Fruit fly (Drosophila melanogaster) whole organism, embryonic: Measurements from ENCODE around the gene CG31559.

Source experiments
- ATbp ChIP-seq: fragments of 200-800 bp; sonication (Bioruptor generic); optimal IDR thresholded peaks from 2 replicates; lab custom pipeline; 2017; ENCODE audit warnings: missing biosample characterization, mild to moderate bottlenecking, missing genetic modification characterization, missing genetic modification reagents
- Antp ChIP-seq: fragments of 200-800 bp; sonication (Bioruptor generic); optimal IDR thresholded peaks from 3 replicates; lab custom pipeline; 2016; ENCODE audit warnings: missing biosample characterization, missing genetic modification characterization
- Atf3 ChIP-seq: fragments of 200-800 bp; sonication (Bioruptor generic); optimal IDR thresholded peaks from 3 replicates; lab custom pipeline; 2016; ENCODE audit warnings: missing biosample characterization, missing genetic modification characterization
- BtbVII ChIP-seq: fragments of 200-800 bp; sonication (Bioruptor generic); optimal IDR thresholded peaks from 3 replicates; lab custom pipeline; 2017; ENCODE audit warnings: missing biosample characterization, mild to moderate bottlenecking, missing genetic modification characterization
- CG1233 ChIP-seq: fragments of 200-800 bp; sonication (Bioruptor generic); optimal IDR thresholded peaks from 4 replicates; lab custom pipeline; 2018; ENCODE audit warnings: missing biosample characterization, mild to moderate bottlenecking, missing genetic modification characterization
- CG14710 ChIP-seq: fragments of 200-800 bp; sonication (Bioruptor generic); optimal IDR thresholded peaks from 3 replicates; lab custom pipeline; 2019; ENCODE audit warnings: missing biosample characterization, mild to moderate bottlenecking, missing genetic modification characterization, moderate library complexity
- CG1603 ChIP-seq: fragments of 200-800 bp; sonication (Bioruptor generic); optimal IDR thresholded peaks from 2 replicates; lab custom pipeline; 2019; ENCODE audit warnings: missing biosample characterization, mild to moderate bottlenecking, missing genetic modification characterization, moderate library complexity
- CG17359 ChIP-seq: fragments of 200-800 bp; sonication (Bioruptor generic); optimal IDR thresholded peaks from 3 replicates; lab custom pipeline; 2018; ENCODE audit warnings: missing biosample characterization, mild to moderate bottlenecking, missing genetic modification characterization, moderate library complexity
- CG17361 ChIP-seq: fragments of 200-800 bp; sonication (Bioruptor generic); IDR thresholded peaks from 3 replicates; pipeline ENCODE4 v1.3.6; 2022; ENCODE audit warnings: missing biosample characterization, missing genetic modification characterization
- CG31441 ChIP-seq: fragments of 200-800 bp; sonication (Bioruptor generic); IDR thresholded peaks from 2 replicates; pipeline ENCODE4 v1.3.6; 2022; ENCODE audit warnings: missing biosample characterization, missing genetic modification characterization
- CG4328 ChIP-seq: fragments of 200-800 bp; sonication (Bioruptor generic); optimal IDR thresholded peaks from 3 replicates; lab custom pipeline; 2017; ENCODE audit warnings: missing biosample characterization, missing genetic modification reagents, missing genetic modification characterization
- CG5953 ChIP-seq: fragments of 200-800 bp; sonication (Bioruptor generic); IDR thresholded peaks from 2 replicates; pipeline ENCODE4 v1.3.6; 2022; ENCODE audit warnings: missing biosample characterization, missing genetic modification characterization
- CG6175 ChIP-seq: fragments of 200-800 bp; sonication (Bioruptor generic); IDR thresholded peaks from 3 replicates; pipeline ENCODE4 v1.3.6; 2022; ENCODE audit warnings: missing biosample characterization, missing genetic modification characterization
- CG6272 ChIP-seq: fragments of 200-800 bp; sonication (Bioruptor generic); IDR thresholded peaks from 2 replicates; pipeline ENCODE4 v1.3.6; 2022; ENCODE audit warnings: missing biosample characterization, missing genetic modification characterization
- CG6689 ChIP-seq: fragments of 200-800 bp; sonication (Bioruptor generic); IDR thresholded peaks from 2 replicates; pipeline ENCODE4 v1.3.6; 2022; ENCODE audit warnings: missing biosample characterization, missing genetic modification characterization
- CG6813 ChIP-seq: fragments of 200-800 bp; sonication (Bioruptor generic); optimal IDR thresholded peaks from 2 replicates; lab custom pipeline; 2017; ENCODE audit warnings: missing biosample characterization, missing genetic modification characterization, mild to moderate bottlenecking, moderate library complexity, missing genetic modification reagents
- CG7839 ChIP-seq: fragments of 200-800 bp; sonication (Bioruptor generic); optimal IDR thresholded peaks from 3 replicates; lab custom pipeline; 2018; ENCODE audit warnings: missing biosample characterization, mild to moderate bottlenecking, missing genetic modification characterization, moderate library complexity
- CG8478 ChIP-seq: fragments of >200 bp; optimal IDR thresholded peaks from 2 replicates; lab custom pipeline; 2018
- CHES-1-like ChIP-seq: fragments of 200-800 bp; sonication (Bioruptor generic); optimal IDR thresholded peaks from 2 replicates; lab custom pipeline; 2016; ENCODE audit warnings: missing biosample characterization, missing genetic modification characterization
- CTCF ChIP-seq: fragments of 200-800 bp; sonication (Bioruptor generic); optimal IDR thresholded peaks from 2 replicates; lab custom pipeline; 2017; ENCODE audit warnings: missing biosample characterization, mild to moderate bottlenecking, missing genetic modification characterization, moderate library complexity
- D19A ChIP-seq: fragments of 200-800 bp; optimal IDR thresholded peaks from 3 replicates; lab custom pipeline; 2019; ENCODE audit warnings: missing biosample characterization, mild to moderate bottlenecking, missing genetic modification characterization, moderate library complexity
- E2f1 ChIP-seq: fragments of 200-800 bp; sonication (Bioruptor generic); IDR thresholded peaks from 2 replicates; pipeline ENCODE4 v1.3.6; 2022; ENCODE audit warnings: missing biosample characterization, missing genetic modification characterization
- Hmr ChIP-seq: fragments of 200-800 bp; sonication (Bioruptor generic); optimal IDR thresholded peaks from 3 replicates; lab custom pipeline; 2017; ENCODE audit warnings: mild to moderate bottlenecking, missing biosample characterization, missing genetic modification reagents, missing genetic modification characterization
- Hr3 ChIP-seq: fragments of 200-800 bp; sonication (Bioruptor generic); optimal IDR thresholded peaks from 3 replicates; lab custom pipeline; 2016; ENCODE audit warnings: missing biosample characterization, missing genetic modification characterization
- Lpt ChIP-seq: fragments of >200 bp; optimal IDR thresholded peaks from 2 replicates; lab custom pipeline; 2018; ENCODE audit warnings: missing biosample characterization, missing genetic modification characterization
- Mrtf ChIP-seq: fragments of 200-800 bp; sonication (Bioruptor generic); IDR thresholded peaks from 3 replicates; pipeline ENCODE4 v1.3.6; 2022; ENCODE audit warnings: missing biosample characterization, missing genetic modification characterization
- Sox100B ChIP-seq: fragments of 200-800 bp; sonication (Bioruptor generic); optimal IDR thresholded peaks from 3 replicates; lab custom pipeline; 2018; ENCODE audit warnings: missing biosample characterization, mild to moderate bottlenecking, missing genetic modification characterization
- bsh ChIP-seq, 2 experiments: fragments of 200-800 bp; sonication (Bioruptor generic); optimal IDR thresholded peaks; 2 replicates each; lab custom pipeline; 2017 to 2018; ENCODE audit warnings: mild to moderate bottlenecking in 2 of 2, missing biosample characterization in 2 of 2, missing genetic modification characterization in 2 of 2, moderate library complexity in 1 of 2
- chinmo ChIP-seq: fragments of 200-800 bp; sonication (Bioruptor generic); IDR thresholded peaks from 4 replicates; pipeline ENCODE4 v1.3.6; 2022; ENCODE audit warnings: missing biosample characterization, missing genetic modification characterization; ENCODE audit not compliant: partially characterized antibody
- cwo ChIP-seq: fragments of 200-800 bp; sonication (Bioruptor generic); optimal IDR thresholded peaks from 3 replicates; lab custom pipeline; 2017; ENCODE audit warnings: missing biosample characterization, missing genetic modification characterization, mild to moderate bottlenecking, moderate library complexity, missing genetic modification reagents
- dan ChIP-seq: fragments of 200-800 bp; sonication (Bioruptor generic); IDR thresholded peaks from 2 replicates; pipeline ENCODE4 v1.3.6; 2022; ENCODE audit warnings: missing biosample characterization, missing genetic modification characterization
- dati ChIP-seq: fragments of 200-800 bp; sonication (Bioruptor generic); IDR thresholded peaks from 2 replicates; pipeline ENCODE4 v1.3.6; 2022; ENCODE audit warnings: missing biosample characterization, missing genetic modification characterization
- dysf ChIP-seq: fragments of 200-800 bp; sonication (Bioruptor generic); IDR thresholded peaks from 3 replicates; pipeline ENCODE4 v1.3.6; 2022; ENCODE audit warnings: missing biosample characterization, missing genetic modification characterization
- gce ChIP-seq: fragments of 200-800 bp; sonication (Bioruptor generic); IDR thresholded peaks from 3 replicates; pipeline ENCODE4 v1.3.6; 2022; ENCODE audit warnings: missing biosample characterization, missing genetic modification characterization
- gsb ChIP-seq: fragments of 200-800 bp; sonication (Bioruptor generic); IDR thresholded peaks from 2 replicates; pipeline ENCODE4 v1.3.6; 2022; ENCODE audit warnings: missing biosample characterization, missing genetic modification characterization
- hb ChIP-seq: fragments of 200-800 bp; sonication (Bioruptor generic); IDR thresholded peaks from 3 replicates; pipeline ENCODE4 v1.3.6; 2022; ENCODE audit warnings: missing biosample characterization, missing genetic modification characterization; ENCODE audit not compliant: partially characterized antibody
- lilli ChIP-seq: fragments of 200-800 bp; sonication (Bioruptor generic); optimal IDR thresholded peaks from 3 replicates; lab custom pipeline; 2016; ENCODE audit warnings: missing biosample characterization, missing genetic modification characterization
- lmd ChIP-seq: fragments of 200-800 bp; sonication (Bioruptor generic); IDR thresholded peaks from 2 replicates; pipeline ENCODE4 v1.3.6; 2022; ENCODE audit warnings: missing biosample characterization, missing genetic modification characterization
- org-1 ChIP-seq: fragments of 200-800 bp; sonication (Bioruptor generic); optimal IDR thresholded peaks from 2 replicates; lab custom pipeline; 2017; ENCODE audit warnings: missing biosample characterization, missing genetic modification characterization
- otp ChIP-seq: fragments of 200-800 bp; sonication (Bioruptor generic); IDR thresholded peaks from 3 replicates; pipeline ENCODE4, ENCODE4 v1.3.6; 2022; ENCODE audit warnings: missing biosample characterization, missing genetic modification characterization
- repo ChIP-seq: fragments of 200-800 bp; sonication (Bioruptor generic); optimal IDR thresholded peaks from 2 replicates; lab custom pipeline; 2016; ENCODE audit warnings: missing biosample characterization, missing genetic modification characterization
- schlank ChIP-seq: fragments of 200-800 bp; sonication (Bioruptor generic); optimal IDR thresholded peaks from 2 replicates; lab custom pipeline; 2018; ENCODE audit warnings: missing biosample characterization, mild to moderate bottlenecking, missing genetic modification characterization
- sim ChIP-seq: fragments of 200-800 bp; sonication (Bioruptor generic); IDR thresholded peaks from 2 replicates; pipeline ENCODE4 v1.3.6; 2022; ENCODE audit warnings: missing biosample characterization, missing genetic modification characterization
- tap ChIP-seq: fragments of 200-800 bp; optimal IDR thresholded peaks from 3 replicates; lab custom pipeline; 2019; ENCODE audit warnings: missing biosample characterization, mild to moderate bottlenecking, missing genetic modification characterization, moderate library complexity
- vvl ChIP-seq: fragments of 200-800 bp; sonication (Bioruptor generic); IDR thresholded peaks from 2 replicates; pipeline ENCODE4 v1.3.6; 2022; ENCODE audit warnings: missing biosample characterization, missing genetic modification characterization
- wdn ChIP-seq: fragments of 200-800 bp; sonication (Bioruptor generic); IDR thresholded peaks from 2 replicates; pipeline ENCODE4 v1.3.6; 2022; ENCODE audit warnings: missing biosample characterization, missing genetic modification characterization

The CG31559 gene

DNA sequence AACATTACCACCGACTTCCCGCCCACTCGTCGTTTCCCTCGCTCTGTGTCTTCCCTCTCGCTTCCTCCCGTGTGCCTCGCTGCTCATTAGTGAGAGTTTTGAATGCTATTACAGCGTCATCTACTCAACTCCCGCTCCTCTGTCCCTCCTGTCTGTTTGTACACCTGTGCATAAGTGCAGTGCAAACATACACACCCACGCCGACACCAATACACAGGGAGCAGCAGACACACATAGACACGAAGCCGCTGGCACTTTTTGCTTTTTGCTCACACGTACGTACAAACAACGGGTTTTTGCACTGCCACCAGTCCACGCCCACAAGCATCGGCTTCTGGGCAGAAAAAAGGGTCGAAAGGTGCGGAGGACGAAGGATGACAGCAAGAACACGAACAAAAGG is 15.3 kb downstream of the CG31559 start:
- TF ChIP-seq CG8478 (lab: Kevin White, UChicago) (peak; percentile 59), hb (GFP tag; lab: Robert Waterston, UW) (no peak), bsh (GFP tag; optimal IDR thresholded peaks at IDR 0.05; lab: Kevin White, UChicago) (peak in 1 of 2 experiments; percentile 45)
- TF ChIP-seq, all 482 proteins: peak for 2

- TF ChIP-seq tap (tag; lab: Kevin White, UChicago), result no peak
- no peak for TF ChIP-seq repo (GFP tag; lab: Kevin White, UChicago)
Observed at dm6 chr3R:6122292-6122691, 34.7 kb downstream of the CG31559 start, which contains the start of gene Vha14-2. Gene Vha14-2, plus strand, starts transcription at chr3R:6122592.

dm6 chr3R:6112252-6112995 is 44.6 kb downstream of the CG31559 start, which contains the start of gene Obp83g:
Gene Obp83g, minus strand, starts transcription at chr3R:6112302.
- TF ChIP-seq gsb (no peak), dysf (GFP tag; lab: Robert Waterston, UW) (peak; percentile 73), E2f1 (no peak), CG17361 (GFP tag; lab: Robert Waterston, UW) (peak; percentile 61; the same call in 2 of the 3 replicates), CG31441 (GFP tag; lab: Robert Waterston, UW) (peak; percentile 47; the same call in 1 of the 2 replicates), sim (GFP tag; lab: Robert Waterston, UW) (no peak), Hr3 (GFP tag; lab: Kevin White, UChicago) (no peak), CG6175 (peak; percentile 93), CG5953 (GFP tag; lab: Robert Waterston, UW) (0 out of 2 replicates have a peak, but pooled peaks have one; percentile 12), CG1233 (peak; percentile 19), Antp (GFP tag; lab: Kevin White, UChicago) (peak; percentile 17), org-1 (GFP tag; lab: Kevin White, UChicago) (peak; percentile 48), dati (no peak), otp (GFP tag; lab: Robert Waterston, UW) (0 out of 3 replicates have a peak, but pooled peaks have one; percentile 7), Atf3 (GFP tag; lab: Kevin White, UChicago) (no peak), chinmo (GFP tag; lab: Robert Waterston, UW) (peak; percentile 79; the same call in 2 of the 4 replicates), Hmr (GFP tag; lab: Kevin White, UChicago) (peak; percentile 13), Mrtf (peak; percentile 42; the same call in 1 of the 3 replicates), vvl (GFP tag; lab: Robert Waterston, UW) (peak; percentile 33; the same call in 1 of the 2 replicates), D19A (tag; lab: Kevin White, UChicago) (peak; percentile 12), schlank (tag; lab: Kevin White, UChicago) (no peak), lilli (GFP tag; lab: Kevin White, UChicago) (peak; percentile 36), gce (GFP tag; lab: Robert Waterston, UW) (0 out of 3 replicates have a peak, but pooled peaks have one; percentile 12), CHES-1-like (GFP tag; lab: Kevin White, UChicago) (peak; percentile 20), ATbp (GFP tag; lab: Kevin White, UChicago) (peak; percentile 29), BtbVII (GFP tag; lab: Kevin White, UChicago) (peak; percentile 49), CG17359 (tag; lab: Kevin White, UChicago) (peak; percentile 49), CG4328 (GFP tag; lab: Kevin White, UChicago) (peak; percentile 30), wdn (no peak), CG6272 (GFP tag; lab: Robert Waterston, UW) (peak; percentile 10; the same call in 1 of the 2 replicates), CTCF (GFP tag; lab: Kevin White, UChicago) (no peak), CG6689 (GFP tag; lab: Robert Waterston, UW) (0 out of 2 replicates have a peak, but pooled peaks have one; percentile 29), Lpt (GFP tag; lab: Kevin White, UChicago) (no peak), cwo (GFP tag; lab: Kevin White, UChicago) (peak; percentile 27), CG1603 (tag; lab: Kevin White, UChicago) (peak; percentile 23), CG6813 (no peak), CG14710 (tag; lab: Kevin White, UChicago) (no peak), CG7839 (peak; percentile 51), dan (GFP tag; lab: Robert Waterston, UW) (no peak), lmd (peak; percentile 71), Sox100B (GFP tag; lab: Kevin White, UChicago) (peak; percentile 56)
